Fruit fly (Drosophila melanogaster): Measurements from ENCODE around the gene CG6769.
A peak's percentile ranks its signal among the peaks of the same experiment; 100 is the strongest.

The CG6769 gene

DNA sequence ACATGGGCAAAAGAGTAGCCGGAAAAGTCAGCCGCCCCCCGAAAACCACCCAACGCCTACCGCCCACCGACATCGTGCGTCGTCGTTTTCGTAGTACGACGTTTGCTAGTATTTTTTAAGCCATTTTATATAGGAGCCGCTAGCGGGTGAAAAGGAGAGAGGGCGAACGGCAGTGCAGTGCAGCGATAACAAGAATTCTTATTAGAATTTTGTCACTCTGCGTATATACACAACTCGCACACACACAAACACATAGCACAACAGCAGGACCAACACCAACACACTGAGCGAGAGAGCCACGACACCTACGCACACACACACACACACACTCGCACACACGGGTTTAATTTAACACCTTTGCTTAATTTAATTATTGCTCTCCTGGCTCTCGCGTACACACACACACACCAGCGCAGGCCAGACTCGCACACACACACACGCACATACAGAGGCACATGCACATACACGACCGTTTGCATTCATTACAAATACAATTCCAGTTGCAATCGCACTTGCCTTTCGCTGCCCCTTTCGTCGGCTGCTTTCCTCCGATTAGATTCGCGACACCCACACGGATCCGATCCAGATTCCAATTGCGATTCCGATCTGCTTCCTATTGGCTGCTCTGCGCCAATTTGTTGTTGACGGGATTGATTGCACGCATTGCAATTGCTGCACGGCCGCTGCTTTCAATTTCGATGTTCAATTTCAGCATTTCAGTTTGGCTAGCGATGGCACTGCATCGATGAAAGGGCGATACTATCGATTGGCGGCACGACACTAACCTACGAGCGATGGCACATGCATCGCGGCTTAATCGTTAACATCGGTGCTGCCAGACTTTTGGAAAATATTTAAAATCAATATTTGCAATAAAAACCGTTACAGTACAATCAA, 33.7 kb upstream of the CG6769 start, which contains the start of gene Socs16D (continued):
- peak; percentile 29; the same call in 1 of the 2 replicates for TF ChIP-seq lmd (GFP tag; IDR thresholded peaks at IDR 0.05)
- TF ChIP-seq yki (optimal IDR thresholded peaks at IDR 0.05), result no peak
- TF ChIP-seq Oaz (GFP tag; IDR thresholded peaks at IDR 0.05), result peak; percentile 24; the same call in 1 of the 2 replicates
- peak; percentile 95 for TF ChIP-seq CG2129 (GFP tag; IDR thresholded peaks at IDR 0.05; ENCODE audit: partially characterized antibody)
- TF ChIP-seq Usf (GFP tag; optimal IDR thresholded peaks at IDR 0.05), result no peak
- no peak for TF ChIP-seq Sox100B (GFP tag; optimal IDR thresholded peaks at IDR 0.05)
- no peak for TF ChIP-seq dati (GFP tag; IDR thresholded peaks at IDR 0.05)
- TF ChIP-seq mam (GFP tag; optimal IDR thresholded peaks at IDR 0.05), result peak; percentile 68
- no peak for TF ChIP-seq Nf-YA (GFP tag; IDR thresholded peaks at IDR 0.05)
- no peak for TF ChIP-seq ase (GFP tag; IDR thresholded peaks at IDR 0.05)
- TF ChIP-seq H15 (GFP tag; IDR thresholded peaks at IDR 0.05), result no peak
- peak; percentile 22 for TF ChIP-seq HLH54F (GFP tag; optimal IDR thresholded peaks at IDR 0.05)
- peak; percentile 13 for TF ChIP-seq CG10462 (GFP tag; optimal IDR thresholded peaks at IDR 0.05)
- no peak for TF ChIP-seq CG6813 (GFP tag; optimal IDR thresholded peaks at IDR 0.05)
- no peak for TF ChIP-seq D19A (tag; optimal IDR thresholded peaks at IDR 0.05)
- TF ChIP-seq fd102C (GFP tag; optimal IDR thresholded peaks at IDR 0.05), result no peak
- TF ChIP-seq vfl (GFP tag; optimal IDR thresholded peaks at IDR 0.05), result peak; percentile 18
- peak; percentile 96 for TF ChIP-seq onecut (GFP tag; IDR thresholded peaks at IDR 0.05)
- TF ChIP-seq CG8089 (GFP tag; optimal IDR thresholded peaks at IDR 0.05), result peak; percentile 6
- TF ChIP-seq CG12071 (GFP tag; optimal IDR thresholded peaks at IDR 0.05), result peak; percentile 26
- TF ChIP-seq knrl (GFP tag; IDR thresholded peaks at IDR 0.05; ENCODE audit: partially characterized antibody), result peak; percentile 97
- peak; percentile 91 for TF ChIP-seq Med (GFP tag)
- TF ChIP-seq Max (GFP tag; optimal IDR thresholded peaks at IDR 0.05), result peak; percentile 34
- no peak for TF ChIP-seq Stat92E (GFP tag; optimal IDR thresholded peaks at IDR 0.05)
- no peak for TF ChIP-seq CG18764 (GFP tag; optimal IDR thresholded peaks at IDR 0.05)
- TF ChIP-seq CG10565 (GFP tag; optimal IDR thresholded peaks at IDR 0.05), result no peak
- peak; percentile 96 for TF ChIP-seq hbn (GFP tag; IDR thresholded peaks at IDR 0.05; ENCODE audit: partially characterized antibody)
- no peak for TF ChIP-seq E2f1 (GFP tag; IDR thresholded peaks at IDR 0.05)
- TF ChIP-seq Hr51 (GFP tag; optimal IDR thresholded peaks at IDR 0.05), result peak in 1 of 2 experiments; percentile 56
- TF ChIP-seq CG3407 (GFP tag; optimal IDR thresholded peaks at IDR 0.05), result peak; percentile 2
- TF ChIP-seq CkIIα-i1 (GFP tag; IDR thresholded peaks at IDR 0.05), result no peak
- no peak for TF ChIP-seq CG9437 (GFP tag; optimal IDR thresholded peaks at IDR 0.05)
- peak; percentile 44 for TF ChIP-seq Fer1 (GFP tag; optimal IDR thresholded peaks at IDR 0.05)
- peak; percentile 94 for TF ChIP-seq tna (GFP tag; IDR thresholded peaks at IDR 0.05; ENCODE audit: partially characterized antibody)
- TF ChIP-seq insv (GFP tag; optimal IDR thresholded peaks at IDR 0.05), result peak; percentile 83 to 97
- TF ChIP-seq br (optimal IDR thresholded peaks at IDR 0.05), result no peak
- no peak for TF ChIP-seq CG6654 (GFP tag; optimal IDR thresholded peaks at IDR 0.05)
- TF ChIP-seq prd (optimal IDR thresholded peaks at IDR 0.05), result no peak
- no peak for TF ChIP-seq prd (GFP tag; IDR thresholded peaks at IDR 0.05)
- peak; percentile 7 for TF ChIP-seq CG10654 (GFP tag; optimal IDR thresholded peaks at IDR 0.05)
- peak; percentile 97 for TF ChIP-seq CG8478 (optimal IDR thresholded peaks at IDR 0.05)
- peak; percentile 32 for TF ChIP-seq Mad (GFP tag; optimal IDR thresholded peaks at IDR 0.05)
- TF ChIP-seq Xrp1 (GFP tag; IDR thresholded peaks at IDR 0.05), result no peak
- no peak for TF ChIP-seq CG14441 (GFP tag; IDR thresholded peaks at IDR 0.05)
- no peak for TF ChIP-seq CG5953 (GFP tag; IDR thresholded peaks at IDR 0.05)
- TF ChIP-seq sisA (GFP tag; IDR thresholded peaks at IDR 0.05), result 0 out of 2 replicates have a peak, but pooled peaks have one; percentile 19
- TF ChIP-seq Asciz (GFP tag; optimal IDR thresholded peaks at IDR 0.05), result no peak
- no peak for TF ChIP-seq shn (GFP tag; optimal IDR thresholded peaks at IDR 0.05)
- no peak for TF ChIP-seq aop (GFP tag; IDR thresholded peaks at IDR 0.05)
- no peak for TF ChIP-seq TFAM (GFP tag; optimal IDR thresholded peaks at IDR 0.05)

Measured in whole organism, embryonic.